Worm (Caenorhabditis elegans) whole organism, L2 larva: ENCODE data around the gene sna-2.

Source experiments
- F13H6.1 ChIP-seq: sonication (generic microtip); optimal IDR thresholded peaks from 2 replicates; lab custom pipeline; 2016; ENCODE audit warnings: missing genetic modification characterization, missing compliant biosample characterization
- R02D3.7 ChIP-seq: fragments of 150-350 bp; optimal IDR thresholded peaks from 2 replicates; lab custom pipeline; 2014; ENCODE audit warnings: missing biosample characterization, missing genetic modification characterization
- egl-27 ChIP-seq: sonication (generic microtip); optimal IDR thresholded peaks from 3 replicates; lab custom pipeline; 2017; ENCODE audit warnings: missing biosample characterization, missing genetic modification reagents, missing genetic modification characterization
- lsy-2 ChIP-seq, 2 experiments: fragments of 150-350 bp in 1 of 2; sonication (generic microtip) in 1 of 2; optimal IDR thresholded peaks; 2 replicates each; lab custom pipeline; 2014 to 2017; ENCODE audit warnings: missing biosample characterization in 2 of 2, missing genetic modification characterization in 2 of 2
- nhr-10 ChIP-seq: sonication (generic microtip); optimal IDR thresholded peaks from 2 replicates; lab custom pipeline; 2017; ENCODE audit warnings: missing biosample characterization, missing genetic modification characterization
- nhr-12 ChIP-seq: fragments of 150-350 bp; optimal IDR thresholded peaks from 2 replicates; lab custom pipeline; 2014; ENCODE audit warnings: missing biosample characterization, missing genetic modification characterization
- nhr-237 ChIP-seq: fragments of 150-350 bp; optimal IDR thresholded peaks from 2 replicates; lab custom pipeline; 2014; ENCODE audit warnings: missing biosample characterization, missing genetic modification characterization
- nhr-25 ChIP-seq: fragments of 150-350 bp; sonication (generic microtip); optimal IDR thresholded peaks from 3 replicates; lab custom pipeline; 2014; ENCODE audit warnings: missing biosample characterization, missing genetic modification characterization
- nhr-6 ChIP-seq: fragments of 150-350 bp; optimal IDR thresholded peaks from 2 replicates; lab custom pipeline; 2014; ENCODE audit warnings: missing biosample characterization, missing genetic modification characterization
- nhr-77 ChIP-seq: fragments of 150-350 bp; optimal IDR thresholded peaks from 2 replicates; lab custom pipeline; 2014; ENCODE audit warnings: missing biosample characterization, missing genetic modification characterization
- unc-39 ChIP-seq: fragments of 150-350 bp; optimal IDR thresholded peaks from 2 replicates; lab custom pipeline; 2014; ENCODE audit warnings: missing biosample characterization, missing genetic modification characterization
- unc-62 ChIP-seq: fragments of 150-350 bp; optimal IDR thresholded peaks from 2 replicates; lab custom pipeline; 2014; ENCODE audit warnings: missing biosample characterization, missing genetic modification reagents, missing genetic modification characterization
- zag-1 ChIP-seq: fragments of 150-350 bp; optimal IDR thresholded peaks from 2 replicates; lab custom pipeline; 2014; ENCODE audit warnings: missing biosample characterization, missing genetic modification characterization
- ztf-11 ChIP-seq: sonication (generic microtip); optimal IDR thresholded peaks from 2 replicates; lab custom pipeline; 2017; ENCODE audit warnings: missing biosample characterization, missing genetic modification characterization

DNA sequence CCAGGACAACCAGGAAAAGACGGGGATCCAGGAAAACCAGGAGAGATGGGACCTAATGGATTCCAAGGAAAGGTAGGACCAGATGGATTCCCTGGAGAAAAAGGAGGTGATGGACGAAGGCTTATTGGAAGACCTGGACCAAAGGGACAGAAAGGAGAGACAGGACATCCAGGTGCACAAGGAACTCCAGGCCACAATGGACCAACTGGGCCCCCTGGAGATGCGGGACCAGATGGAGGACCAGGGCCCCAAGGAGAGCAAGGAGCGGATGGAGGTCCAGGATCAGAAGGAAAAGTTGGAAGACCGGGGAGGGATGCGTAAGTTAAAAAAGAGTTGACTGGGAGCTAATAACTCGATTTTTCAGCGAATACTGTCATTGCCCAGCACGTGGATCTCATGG lies 45.2 kb upstream of the sna-2 start:
- TF ChIP-seq nhr-25 (tag; lab: Kevin White, UChicago) (no peak), R02D3.7 (tag; lab: Kevin White, UChicago) (no peak), nhr-10 (tag; lab: Kevin White, UChicago) (no peak), lsy-2 (tag; optimal IDR thresholded peaks at IDR 0.05; lab: Kevin White, UChicago) (no peak), unc-62 (GFP tag; lab: Kevin White, UChicago) (no peak), nhr-12 (tag; lab: Kevin White, UChicago) (no peak), nhr-6 (no peak), nhr-77 (tag; lab: Kevin White, UChicago) (no peak), nhr-237 (tag; lab: Kevin White, UChicago) (no peak), ztf-11 (tag; lab: Kevin White, UChicago) (no peak), egl-27 (no peak), F13H6.1 (no peak), unc-39 (tag; lab: Kevin White, UChicago) (no peak), zag-1 (no peak)
